Fruit fly (Drosophila melanogaster) Kc167 (cell line): ENCODE results near the gene prtp.

Experiments used
- Myc ChIP-seq: fragments of >200 bp; optimal IDR thresholded peaks from 2 replicates; lab custom pipeline; 2017; ENCODE audit warnings: missing external identifiers
- h ChIP-seq: fragments of >200 bp; optimal IDR thresholded peaks from 3 replicates; lab custom pipeline; 2018; ENCODE audit warnings: missing external identifiers
- insv ChIP-seq: fragments of >200 bp; optimal IDR thresholded peaks from 3 replicates; lab custom pipeline; 2018; ENCODE audit warnings: missing external identifiers
- psq ChIP-seq: fragments of >200 bp; optimal IDR thresholded peaks from 2 replicates; lab custom pipeline; 2017; ENCODE audit warnings: missing external identifiers

- no peak for TF ChIP-seq insv
- TF ChIP-seq Myc (lab: Kevin White, UChicago) = no peak
- no peak for TF ChIP-seq h
- no peak for TF ChIP-seq psq (lab: Kevin White, UChicago)
These were observed 12.4 kb downstream of the prtp start, which contains the start of gene inaF-D for dm6 chrX:11728999-11729398.
